Fruit fly (Drosophila melanogaster): ENCODE results near the gene tal-2A.

The tal-2A gene

dm6 chr3R:13819037-13819436, 6.1 kb downstream of the tal-2A start (continued):
- TF ChIP-seq zfh2 (GFP tag; optimal IDR thresholded peaks at IDR 0.05) (no peak), CG15514 (GFP tag; optimal IDR thresholded peaks at IDR 0.05) (peak; percentile 19), CG17912 (GFP tag; optimal IDR thresholded peaks at IDR 0.05) (no peak), CG11695 (GFP tag; IDR thresholded peaks at IDR 0.05) (no peak), stc (GFP tag; IDR thresholded peaks at IDR 0.05) (no peak), sens-2 (GFP tag; IDR thresholded peaks at IDR 0.05) (no peak), fd64A (GFP tag; optimal IDR thresholded peaks at IDR 0.05) (no peak), nau (GFP tag; optimal IDR thresholded peaks at IDR 0.05) (no peak), Atf-2 (GFP tag; optimal IDR thresholded peaks at IDR 0.05) (no peak), BtbVII (GFP tag; optimal IDR thresholded peaks at IDR 0.05) (peak; percentile 23), CG6791 (GFP tag; IDR thresholded peaks at IDR 0.05; ENCODE audit: partially characterized antibody) (no peak), Med (GFP tag) (peak; percentile 37), tx (GFP tag; optimal IDR thresholded peaks at IDR 0.05) (no peak), CG4730 (GFP tag; IDR thresholded peaks at IDR 0.05) (0 out of 2 replicates have a peak, but pooled peaks have one; percentile 9), Lpt (GFP tag; optimal IDR thresholded peaks at IDR 0.05) (no peak), CG10543 (GFP tag; optimal IDR thresholded peaks at IDR 0.05) (peak; percentile 18), pnt (GFP tag; optimal IDR thresholded peaks at IDR 0.05) (no peak), tap (tag; optimal IDR thresholded peaks at IDR 0.05) (no peak), h (optimal IDR thresholded peaks at IDR 0.05) (no peak), CG14965 (GFP tag; optimal IDR thresholded peaks at IDR 0.05; ENCODE audit: borderline replicate concordance) (no peak), nom (GFP tag; optimal IDR thresholded peaks at IDR 0.05) (no peak), CG2875 (GFP tag; optimal IDR thresholded peaks at IDR 0.05) (no peak), emc (GFP tag; optimal IDR thresholded peaks at IDR 0.05) (no peak), CG8388 (GFP tag; optimal IDR thresholded peaks at IDR 0.05) (no peak), zen2 (GFP tag; IDR thresholded peaks at IDR 0.05; ENCODE audit: partially characterized antibody) (no peak), CG18262 (tag; optimal IDR thresholded peaks at IDR 0.05) (no peak), CG2889 (GFP tag; IDR thresholded peaks at IDR 0.05) (no peak), pita (GFP tag; optimal IDR thresholded peaks at IDR 0.05) (no peak), Pdp1 (GFP tag; optimal IDR thresholded peaks at IDR 0.05) (peak in 1 of 2 experiments; percentile 60), Hey (tag; optimal IDR thresholded peaks at IDR 0.05) (no peak), caup (GFP tag; optimal IDR thresholded peaks at IDR 0.05; ENCODE audit: severe bottlenecking) (peak; percentile 24)

dm6 chr3R:13820483-13820882, 7.6 kb downstream of the tal-2A start:
- TF ChIP-seq CG6813 (GFP tag; optimal IDR thresholded peaks at IDR 0.05) (peak; percentile 23), CrebB (tag; optimal IDR thresholded peaks at IDR 0.05) (no peak), Mad (GFP tag; optimal IDR thresholded peaks at IDR 0.05) (no peak), CG16779 (GFP tag; IDR thresholded peaks at IDR 0.05) (no peak), NC2α (GFP tag; optimal IDR thresholded peaks at IDR 0.05) (no peak), sr (GFP tag; IDR thresholded peaks at IDR 0.05) (no peak), CG4617 (GFP tag; optimal IDR thresholded peaks at IDR 0.05; ENCODE audit: borderline replicate concordance) (no peak), Nf-YB (GFP tag; optimal IDR thresholded peaks at IDR 0.05) (no peak), salm (tag; optimal IDR thresholded peaks at IDR 0.05) (peak; percentile 35), esg (GFP tag; conservative IDR thresholded peaks at IDR 0.05) (no peak), CG12155 (GFP tag; optimal IDR thresholded peaks at IDR 0.05) (no peak), Sox102F (GFP tag; optimal IDR thresholded peaks at IDR 0.05) (peak; percentile 23), scrt (GFP tag; optimal IDR thresholded peaks at IDR 0.05) (no peak), CG7372 (GFP tag; IDR thresholded peaks at IDR 0.05) (no peak), stwl (tag; optimal IDR thresholded peaks at IDR 0.05) (no peak), CG17385 (GFP tag; optimal IDR thresholded peaks at IDR 0.05) (peak; percentile 32), tin (GFP tag; optimal IDR thresholded peaks at IDR 0.05) (no peak), HHEX (GFP tag; optimal IDR thresholded peaks at IDR 0.05) (no peak), CG2889 (GFP tag; IDR thresholded peaks at IDR 0.05) (no peak), toy (GFP tag; IDR thresholded peaks at IDR 0.05) (no peak), Poxn (GFP tag; IDR thresholded peaks at IDR 0.05) (no peak), zen2 (GFP tag; IDR thresholded peaks at IDR 0.05; ENCODE audit: partially characterized antibody) (no peak), fru (optimal IDR thresholded peaks at IDR 0.05) (no peak), nerfin-1 (tag; optimal IDR thresholded peaks at IDR 0.05) (no peak)

Data from whole organism, embryonic.